Worm (Caenorhabditis elegans) whole organism, L3 larva: ENCODE results near the gene phf-14.
A peak's percentile ranks its signal among the peaks of the same experiment; 100 is the strongest.

Source experiments
- R02D3.7 ChIP-seq: fragments of 150-350 bp; optimal IDR thresholded peaks from 2 replicates; lab custom pipeline; 2014; ENCODE audit warnings: missing biosample characterization, missing genetic modification characterization
- ZK546.5 ChIP-seq: sonication (generic microtip); optimal IDR thresholded peaks from 2 replicates; lab custom pipeline; 2017; ENCODE audit warnings: missing biosample characterization, missing genetic modification characterization
- aly-2 ChIP-seq: fragments of 150-350 bp; optimal IDR thresholded peaks from 2 replicates; lab custom pipeline; 2014; ENCODE audit warnings: missing biosample characterization, missing genetic modification characterization
- ama-1 ChIP-seq: fragments of 150-350 bp; optimal IDR thresholded peaks from 2 replicates; lab custom pipeline; 2018
- ceh-16 ChIP-seq: sonication (generic microtip); optimal IDR thresholded peaks from 2 replicates; lab custom pipeline; 2017; ENCODE audit warnings: missing biosample characterization, missing genetic modification characterization
- ceh-28 ChIP-seq: fragments of 150-350 bp; optimal IDR thresholded peaks from 2 replicates; lab custom pipeline; 2014; ENCODE audit warnings: missing biosample characterization, missing genetic modification reagents, missing genetic modification characterization
- ceh-82 ChIP-seq: fragments of 150-350 bp; optimal IDR thresholded peaks from 2 replicates; lab custom pipeline; 2014; ENCODE audit warnings: missing biosample characterization, missing genetic modification characterization
- ceh-9 ChIP-seq: sonication (generic microtip); optimal IDR thresholded peaks from 2 replicates; lab custom pipeline; 2018; ENCODE audit warnings: missing biosample characterization, missing genetic modification characterization
- daf-12 ChIP-seq: fragments of 150-350 bp; optimal IDR thresholded peaks from 2 replicates; lab custom pipeline; 2014; ENCODE audit warnings: missing biosample characterization, missing genetic modification reagents, missing genetic modification characterization
- egl-27 ChIP-seq: sonication (generic microtip); optimal IDR thresholded peaks from 4 replicates; lab custom pipeline; 2017; ENCODE audit warnings: missing biosample characterization, missing genetic modification reagents, missing genetic modification characterization
- egl-5 ChIP-seq: fragments of 150-350 bp; optimal IDR thresholded peaks from 2 replicates; lab custom pipeline; 2017; ENCODE audit warnings: missing biosample characterization, missing genetic modification reagents, missing genetic modification characterization, inconsistent platforms
- elt-1 ChIP-seq: fragments of 150-350 bp; optimal IDR thresholded peaks from 2 replicates; lab custom pipeline; 2014; ENCODE audit warnings: missing biosample characterization, missing genetic modification characterization
- elt-2 ChIP-seq: sonication (generic microtip); optimal IDR thresholded peaks from 2 replicates; lab custom pipeline; 2016; ENCODE audit warnings: missing genetic modification reagents, mild to moderate bottlenecking, missing genetic modification characterization, missing compliant biosample characterization
- elt-3 ChIP-seq, 3 experiments: fragments of 150-350 bp in 1 of 3; sonication (generic microtip) in 2 of 3; optimal IDR thresholded peaks; 2 replicates in 2 of 3; 4 replicates in 1 of 3; lab custom pipeline; 2014 to 2017; ENCODE audit warnings: missing biosample characterization in 3 of 3, missing genetic modification characterization in 3 of 3
- eor-1 ChIP-seq, 2 experiments: fragments of 150-350 bp; optimal IDR thresholded peaks; 2 replicates each; lab custom pipeline; 2014 to 2018; ENCODE audit warnings: missing biosample characterization in 2 of 2, missing genetic modification characterization in 2 of 2
- fkh-10 ChIP-seq: sonication (generic microtip); optimal IDR thresholded peaks from 2 replicates; lab custom pipeline; 2017; ENCODE audit warnings: missing biosample characterization, missing genetic modification reagents, missing genetic modification characterization
- fkh-2 ChIP-seq: fragments of 150-350 bp; optimal IDR thresholded peaks from 2 replicates; lab custom pipeline; 2014; ENCODE audit warnings: missing biosample characterization, missing genetic modification reagents, missing genetic modification characterization
- fos-1 ChIP-seq: fragments of 150-350 bp; optimal IDR thresholded peaks from 2 replicates; lab custom pipeline; 2014; ENCODE audit warnings: missing biosample characterization, missing genetic modification characterization
- hmg-11 ChIP-seq: sonication (generic microtip); optimal IDR thresholded peaks from 2 replicates; lab custom pipeline; 2016; ENCODE audit warnings: missing genetic modification characterization, missing compliant biosample characterization
- jun-1 ChIP-seq: fragments of 150-350 bp; optimal IDR thresholded peaks from 2 replicates; lab custom pipeline; 2014; ENCODE audit warnings: missing biosample characterization, missing genetic modification reagents, missing genetic modification characterization
- lin-15B ChIP-seq: fragments of 150-350 bp; optimal IDR thresholded peaks from 2 replicates; lab custom pipeline; 2014; ENCODE audit warnings: missing biosample characterization, missing genetic modification characterization
- lin-39 ChIP-seq: fragments of 150-350 bp; optimal IDR thresholded peaks from 2 replicates; lab custom pipeline; 2018; ENCODE audit warnings: missing biosample characterization, missing genetic modification reagents, missing genetic modification characterization
- lsy-12 ChIP-seq: sonication (generic microtip); optimal IDR thresholded peaks from 2 replicates; lab custom pipeline; 2016; ENCODE audit warnings: mild to moderate bottlenecking, missing genetic modification characterization, missing compliant biosample characterization
- mdl-1 ChIP-seq: fragments of 150-350 bp; optimal IDR thresholded peaks from 2 replicates; lab custom pipeline; 2014; ENCODE audit warnings: missing biosample characterization, missing genetic modification characterization
- mml-1 ChIP-seq: fragments of 150-350 bp; sonication (generic microtip); optimal IDR thresholded peaks from 3 replicates; lab custom pipeline; 2014; ENCODE audit warnings: missing biosample characterization, missing genetic modification characterization
- nfya-1 ChIP-seq: sonication (generic microtip); optimal IDR thresholded peaks from 2 replicates; lab custom pipeline; 2017; ENCODE audit warnings: missing genetic modification characterization, mild to moderate bottlenecking, missing compliant biosample characterization, antibody characterized with exemption, moderate library complexity; ENCODE audit not compliant: insufficient read depth
- nhr-11 ChIP-seq: fragments of 150-350 bp; optimal IDR thresholded peaks from 2 replicates; lab custom pipeline; 2014; ENCODE audit warnings: missing biosample characterization, missing genetic modification characterization
- nhr-12 ChIP-seq: fragments of 150-350 bp; optimal IDR thresholded peaks from 2 replicates; lab custom pipeline; 2014; ENCODE audit warnings: missing biosample characterization, missing genetic modification characterization
- nhr-23 ChIP-seq: fragments of 150-350 bp; optimal IDR thresholded peaks from 2 replicates; lab custom pipeline; 2014; ENCODE audit warnings: missing biosample characterization, missing genetic modification reagents, missing genetic modification characterization
- nhr-237 ChIP-seq: fragments of 150-350 bp; optimal IDR thresholded peaks from 2 replicates; lab custom pipeline; 2014; ENCODE audit warnings: missing biosample characterization, missing genetic modification characterization
- nhr-25 ChIP-seq: sonication (generic microtip); optimal IDR thresholded peaks from 2 replicates; lab custom pipeline; 2017; ENCODE audit warnings: missing biosample characterization, missing genetic modification characterization
- nhr-28 ChIP-seq: fragments of 150-350 bp; optimal IDR thresholded peaks from 2 replicates; lab custom pipeline; 2014; ENCODE audit warnings: missing biosample characterization, missing genetic modification characterization
- nhr-43 ChIP-seq: sonication (generic microtip); optimal IDR thresholded peaks from 2 replicates; lab custom pipeline; 2016; ENCODE audit warnings: mild to moderate bottlenecking, missing genetic modification characterization, missing compliant biosample characterization; ENCODE audit not compliant: poor library complexity, severe bottlenecking
- nhr-67 ChIP-seq: fragments of 150-350 bp; optimal IDR thresholded peaks from 2 replicates; lab custom pipeline; 2014; ENCODE audit warnings: missing biosample characterization, missing genetic modification characterization
- nhr-76 ChIP-seq: fragments of 150-350 bp; sonication (generic microtip); optimal IDR thresholded peaks from 5 replicates; lab custom pipeline; 2014; ENCODE audit warnings: missing biosample characterization, missing genetic modification characterization
- nhr-77 ChIP-seq: fragments of 150-350 bp; optimal IDR thresholded peaks from 2 replicates; lab custom pipeline; 2014; ENCODE audit warnings: missing biosample characterization, missing genetic modification characterization
- pha-4 ChIP-seq: fragments of 150-350 bp; optimal IDR thresholded peaks from 2 replicates; lab custom pipeline; 2014; ENCODE audit warnings: missing biosample characterization, missing genetic modification reagents, missing genetic modification characterization
- pqm-1 ChIP-seq: fragments of 150-350 bp; optimal IDR thresholded peaks from 2 replicates; lab custom pipeline; 2017; ENCODE audit warnings: missing biosample characterization, missing genetic modification characterization, inconsistent platforms
- sea-2 ChIP-seq: fragments of 150-350 bp; sonication (generic microtip); optimal IDR thresholded peaks from 4 replicates; lab custom pipeline; 2014; ENCODE audit warnings: missing biosample characterization, missing genetic modification reagents, missing genetic modification characterization
- skn-1 ChIP-seq: fragments of 150-350 bp; optimal IDR thresholded peaks from 2 replicates; lab custom pipeline; 2014; ENCODE audit warnings: missing biosample characterization, missing genetic modification characterization
- snpc-4 ChIP-seq: fragments of 150-350 bp; optimal IDR thresholded peaks from 2 replicates; lab custom pipeline; 2014; ENCODE audit warnings: missing biosample characterization, missing genetic modification characterization
- tbx-2 ChIP-seq: sonication (generic microtip); optimal IDR thresholded peaks from 2 replicates; lab custom pipeline; 2016; ENCODE audit warnings: mild to moderate bottlenecking, missing genetic modification characterization, missing compliant biosample characterization
- unc-39 ChIP-seq: sonication (generic microtip); optimal IDR thresholded peaks from 4 replicates; lab custom pipeline; 2017; ENCODE audit warnings: missing biosample characterization, missing genetic modification characterization
- unc-62 ChIP-seq: fragments of 150-350 bp; sonication (generic microtip); optimal IDR thresholded peaks from 4 replicates; lab custom pipeline; 2014; ENCODE audit warnings: missing biosample characterization, missing genetic modification reagents, missing genetic modification characterization
- zag-1 ChIP-seq: fragments of 150-350 bp; optimal IDR thresholded peaks from 2 replicates; lab custom pipeline; 2014; ENCODE audit warnings: missing biosample characterization, missing genetic modification characterization
- ztf-11 ChIP-seq: fragments of 150-350 bp; optimal IDR thresholded peaks from 2 replicates; lab custom pipeline; 2014; ENCODE audit warnings: missing biosample characterization, missing genetic modification characterization
- ztf-4 ChIP-seq: fragments of 150-350 bp; optimal IDR thresholded peaks from 2 replicates; lab custom pipeline; 2014; ENCODE audit warnings: missing biosample characterization, missing genetic modification characterization

The phf-14 gene

ce11 chrV:17921423-17921822, 50.2 kb downstream of the phf-14 start, which contains the start of gene E01B7.2:
E01B7.2 (plus strand) TSS chrV:17921772.
- TF ChIP-seq nhr-43 (tag; lab: Kevin White, UChicago), result no peak
- no peak for TF ChIP-seq daf-12 (tag; lab: Kevin White, UChicago)
- no peak for TF ChIP-seq lsy-12 (tag; lab: Kevin White, UChicago)
- peak; percentile 75 for TF ChIP-seq nfya-1 (tag; lab: Kevin White, UChicago)
- no peak for TF ChIP-seq nhr-28
- TF ChIP-seq ceh-16 (tag; lab: Kevin White, UChicago), result no peak
- no peak for TF ChIP-seq unc-62 (GFP tag; lab: Kevin White, UChicago)
- peak; percentile 21 for TF ChIP-seq elt-2
- TF ChIP-seq nhr-12 (tag; lab: Kevin White, UChicago), result no peak
- TF ChIP-seq zag-1 (tag; lab: Kevin White, UChicago), result no peak
- no peak for TF ChIP-seq egl-27 (tag; lab: Kevin White, UChicago)
- TF ChIP-seq pha-4, result peak; percentile 86
- TF ChIP-seq nhr-76 (tag; lab: Kevin White, UChicago), result no peak
- TF ChIP-seq eor-1 (tag; optimal IDR thresholded peaks at IDR 0.05; lab: Kevin White, UChicago), result peak in 1 of 2 experiments; percentile 56
- no peak for TF ChIP-seq sea-2 (GFP tag; lab: Kevin White, UChicago)
- no peak for TF ChIP-seq fkh-2 (tag; lab: Kevin White, UChicago)
- TF ChIP-seq unc-39 (tag; lab: Kevin White, UChicago), result no peak
- TF ChIP-seq egl-5, result no peak
- TF ChIP-seq ceh-9 (tag; lab: Kevin White, UChicago), result no peak
- TF ChIP-seq fos-1 (tag; lab: Kevin White, UChicago), result no peak
- peak; percentile 71 for TF ChIP-seq ceh-82 (tag; lab: Kevin White, UChicago)
- TF ChIP-seq tbx-2 (tag; lab: Kevin White, UChicago), result no peak
- no peak for TF ChIP-seq mdl-1 (tag; lab: Kevin White, UChicago)
- TF ChIP-seq lin-39 (tag; lab: Kevin White, UChicago), result peak; percentile 35
- no peak for TF ChIP-seq nhr-67
- no peak for TF ChIP-seq nhr-77 (tag; lab: Kevin White, UChicago)
- TF ChIP-seq mml-1 (tag; lab: Kevin White, UChicago), result no peak
- no peak for TF ChIP-seq nhr-11 (tag; lab: Kevin White, UChicago)
- TF ChIP-seq elt-3 (tag; optimal IDR thresholded peaks at IDR 0.05; lab: Kevin White, UChicago), result no peak
- no peak for TF ChIP-seq R02D3.7 (tag; lab: Kevin White, UChicago)
- TF ChIP-seq aly-2 (tag; lab: Kevin White, UChicago), result no peak
- no peak for TF ChIP-seq pqm-1
- no peak for TF ChIP-seq ZK546.5 (tag; lab: Kevin White, UChicago)
- TF ChIP-seq ama-1 (lab: Kevin White, UChicago), result no peak
- TF ChIP-seq snpc-4, result peak; percentile 47
- TF ChIP-seq jun-1, result peak; percentile 40
- no peak for TF ChIP-seq elt-1 (tag; lab: Kevin White, UChicago)
- no peak for TF ChIP-seq nhr-237
- peak; percentile 96 for TF ChIP-seq skn-1 (tag; lab: Kevin White, UChicago)
- TF ChIP-seq ztf-11, result no peak
- peak; percentile 48 for TF ChIP-seq hmg-11 (tag; lab: Kevin White, UChicago)
- TF ChIP-seq nhr-23 (tag; lab: Kevin White, UChicago), result peak; percentile 89
- TF ChIP-seq fkh-10 (GFP tag; lab: Kevin White, UChicago), result peak; percentile 24
- TF ChIP-seq ceh-28 (tag; lab: Kevin White, UChicago), result peak; percentile 64
- peak; percentile 82 for TF ChIP-seq lin-15B (tag; lab: Kevin White, UChicago)
- TF ChIP-seq nhr-25, result peak; percentile 47
- no peak for TF ChIP-seq ztf-4
